Worm (Caenorhabditis elegans) whole organism, L4/young adult: Measurements from ENCODE around the gene Y41C4A.11.

ENCODE experiments used
- dao-5 ChIP-seq: sonication (generic microtip); optimal IDR thresholded peaks from 2 replicates; lab custom pipeline; 2016; ENCODE audit warnings: missing genotype, missing genetic modification characterization, moderate library complexity, missing compliant biosample characterization
- him-1 ChIP-seq: sonication (generic microtip); optimal IDR thresholded peaks from 2 replicates; lab custom pipeline; 2016; ENCODE audit warnings: missing genotype, missing genetic modification reagents, missing genetic modification characterization, missing compliant biosample characterization

DNA sequence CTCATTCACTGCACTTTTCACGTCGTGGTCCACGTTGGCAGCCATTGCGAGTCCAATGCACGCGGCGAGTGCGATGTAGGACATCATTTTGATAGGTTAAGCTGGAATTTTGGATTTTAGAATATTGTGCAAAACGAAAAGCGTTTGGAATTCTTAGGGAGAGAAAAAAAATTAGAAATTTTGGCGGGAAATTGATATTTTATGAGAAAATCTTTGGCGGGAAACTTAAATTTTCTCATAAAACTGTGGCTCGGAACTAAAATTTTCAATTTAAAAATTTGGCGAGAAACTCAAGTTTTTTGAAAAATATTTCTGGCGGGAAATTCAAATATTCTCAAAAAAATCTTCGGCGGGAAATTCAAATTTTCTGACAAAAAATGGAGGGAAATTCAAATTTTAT lies 17.9 kb downstream of the Y41C4A.11 start, which contains the start of gene sup-1:
- TF ChIP-seq dao-5 (no peak), him-1 (tag; lab: Kevin White, UChicago) (no peak)
